Worm (Caenorhabditis elegans) whole organism, mixed stage, embryonic: Measurements from ENCODE around the gene clec-88.

Experiments used
- ceh-39 ChIP-seq: fragments of 150-350 bp; optimal IDR thresholded peaks from 2 replicates; lab custom pipeline; 2014; ENCODE audit warnings: missing biosample characterization, missing genetic modification characterization
- ceh-43 ChIP-seq: fragments of 200-800 bp; sonication (Bioruptor generic); optimal IDR thresholded peaks from 2 replicates; lab custom pipeline; 2018; ENCODE audit warnings: mild to moderate bottlenecking, missing genetic modification characterization, moderate library complexity, missing compliant biosample characterization
- lin-13 ChIP-seq: fragments of 150-350 bp; optimal IDR thresholded peaks from 2 replicates; lab custom pipeline; 2014; ENCODE audit warnings: missing biosample characterization, missing genetic modification characterization
- nhr-12 ChIP-seq: fragments of 150-350 bp; optimal IDR thresholded peaks from 2 replicates; lab custom pipeline; 2014; ENCODE audit warnings: missing biosample characterization, missing genetic modification characterization
- nhr-76 ChIP-seq: sonication (generic microtip); optimal IDR thresholded peaks from 2 replicates; lab custom pipeline; 2017; ENCODE audit warnings: missing biosample characterization, missing genetic modification characterization
- pha-4 ChIP-seq: fragments of 150-350 bp; optimal IDR thresholded peaks from 2 replicates; lab custom pipeline; 2018; ENCODE audit warnings: missing biosample characterization, missing genetic modification reagents, missing genetic modification characterization
- unc-39 ChIP-seq: fragments of 150-350 bp; optimal IDR thresholded peaks from 2 replicates; lab custom pipeline; 2014; ENCODE audit warnings: missing biosample characterization, missing genetic modification characterization
- unc-62 ChIP-seq: fragments of 150-350 bp; optimal IDR thresholded peaks from 2 replicates; lab custom pipeline; 2014; ENCODE audit warnings: missing biosample characterization, missing genetic modification reagents, missing genetic modification characterization
- zip-8 ChIP-seq: fragments of 150-350 bp; optimal IDR thresholded peaks from 2 replicates; lab custom pipeline; 2014; ENCODE audit warnings: missing biosample characterization, missing genetic modification characterization

DNA sequence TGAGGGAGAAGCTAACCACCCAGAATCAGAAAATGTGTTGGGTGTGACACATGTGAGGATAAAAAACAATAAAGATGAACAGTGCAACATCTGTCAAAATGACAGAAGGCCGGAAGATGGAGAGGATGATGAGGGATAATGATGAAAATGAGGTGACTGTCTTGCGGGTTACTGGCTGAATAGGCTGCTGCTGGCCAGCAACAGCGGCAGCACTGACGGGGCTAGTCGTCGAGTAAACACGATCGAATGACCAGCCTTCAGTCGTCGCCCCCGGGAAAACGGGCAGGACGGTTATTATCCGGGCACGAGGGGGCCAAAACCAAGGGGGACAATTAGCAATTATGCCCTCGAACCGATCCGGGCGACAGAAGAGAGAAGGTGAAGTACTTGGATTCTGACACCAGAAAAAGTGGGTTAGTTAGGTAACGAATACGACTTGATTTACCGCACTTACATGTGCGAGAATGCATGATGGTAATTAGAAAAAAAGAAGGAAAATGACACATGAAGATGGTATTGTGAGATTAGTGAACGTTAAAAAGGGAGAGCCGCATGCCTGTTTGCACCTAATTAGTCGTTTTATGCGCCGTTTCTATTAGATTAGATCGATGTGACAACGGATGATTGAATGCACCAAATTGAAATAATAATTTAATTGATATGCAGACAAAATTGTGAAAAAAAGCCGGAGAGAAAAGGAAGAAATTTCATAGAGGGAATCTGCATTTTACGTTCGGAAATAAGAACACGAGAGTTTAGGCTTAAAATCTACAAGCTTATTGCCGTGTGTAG is 46.3 kb downstream of the clec-88 start:
- TF ChIP-seq unc-39 (tag; lab: Kevin White, UChicago) (no peak), ceh-43 (peak; percentile 76), unc-62 (peak; percentile 57), ceh-39 (tag; lab: Kevin White, UChicago) (no peak), nhr-76 (tag; lab: Kevin White, UChicago) (no peak), lin-13 (tag; lab: Kevin White, UChicago) (no peak), pha-4 (no peak), zip-8 (tag; lab: Kevin White, UChicago) (no peak), nhr-12 (tag; lab: Kevin White, UChicago) (no peak)
